Fruit fly (Drosophila melanogaster) whole organism, embryonic: ENCODE results near the gene Cyp303a1.

Experiments
- Atf3 ChIP-seq: fragments of 200-800 bp; sonication (Bioruptor generic); optimal IDR thresholded peaks from 3 replicates; lab custom pipeline; 2016; ENCODE audit warnings: missing biosample characterization, missing genetic modification characterization
- CG10209 ChIP-seq: fragments of 200-800 bp; sonication (Bioruptor generic); optimal IDR thresholded peaks from 3 replicates; lab custom pipeline; 2017; ENCODE audit warnings: missing biosample characterization, mild to moderate bottlenecking, missing genetic modification characterization, missing genetic modification reagents
- CG10267 ChIP-seq: fragments of 200-800 bp; sonication (Bioruptor generic); optimal IDR thresholded peaks from 2 replicates; lab custom pipeline; 2018; ENCODE audit warnings: missing biosample characterization, mild to moderate bottlenecking, missing genetic modification characterization, moderate library complexity
- CG11504 ChIP-seq: fragments of 200-800 bp; sonication (Bioruptor generic); optimal IDR thresholded peaks from 3 replicates; lab custom pipeline; 2019; ENCODE audit warnings: missing biosample characterization, mild to moderate bottlenecking, missing genetic modification characterization, moderate library complexity
- CG13424 ChIP-seq: fragments of 200-800 bp; sonication (Bioruptor generic); optimal IDR thresholded peaks from 2 replicates; lab custom pipeline; 2019; ENCODE audit warnings: missing biosample characterization, mild to moderate bottlenecking, missing genetic modification characterization, moderate library complexity
- CG13775 ChIP-seq: fragments of 200-800 bp; sonication (Bioruptor generic); optimal IDR thresholded peaks from 3 replicates; lab custom pipeline; 2017; ENCODE audit warnings: missing biosample characterization, mild to moderate bottlenecking, missing genetic modification characterization
- CG14667 ChIP-seq: fragments of 200-800 bp; sonication (Bioruptor generic); IDR thresholded peaks from 2 replicates; pipeline ENCODE4 v1.3.6; 2022; ENCODE audit warnings: missing biosample characterization, missing genetic modification characterization
- CG15269 ChIP-seq: fragments of 200-800 bp; sonication (Bioruptor generic); optimal IDR thresholded peaks from 2 replicates; lab custom pipeline; 2018; ENCODE audit warnings: missing biosample characterization, mild to moderate bottlenecking, missing genetic modification characterization, moderate library complexity
- CG16815 ChIP-seq: fragments of 200-800 bp; sonication (Bioruptor generic); optimal IDR thresholded peaks from 3 replicates; lab custom pipeline; 2017; ENCODE audit warnings: missing biosample characterization, mild to moderate bottlenecking, missing genetic modification characterization
- CG1792 ChIP-seq: fragments of 200-800 bp; sonication (Bioruptor generic); optimal IDR thresholded peaks from 2 replicates; lab custom pipeline; 2016; ENCODE audit warnings: missing biosample characterization, missing genetic modification characterization
- CG2120 ChIP-seq: fragments of 200-800 bp; sonication (Bioruptor generic); optimal IDR thresholded peaks from 3 replicates; lab custom pipeline; 2016; ENCODE audit warnings: missing biosample characterization, missing genetic modification characterization
- CG30020 ChIP-seq: fragments of 200-800 bp; optimal IDR thresholded peaks from 2 replicates; lab custom pipeline; 2019; ENCODE audit warnings: missing biosample characterization, mild to moderate bottlenecking, missing genetic modification characterization, moderate library complexity
- CG3065 ChIP-seq: fragments of 200-800 bp; sonication (Bioruptor generic); optimal IDR thresholded peaks from 2 replicates; lab custom pipeline; 2016; ENCODE audit warnings: missing biosample characterization, missing genetic modification characterization
- CG31441 ChIP-seq: fragments of 200-800 bp; sonication (Bioruptor generic); IDR thresholded peaks from 2 replicates; pipeline ENCODE4 v1.3.6; 2022; ENCODE audit warnings: missing biosample characterization, missing genetic modification characterization
- CG3407 ChIP-seq: fragments of 200-800 bp; sonication (Bioruptor generic); optimal IDR thresholded peaks from 2 replicates; lab custom pipeline; 2018; ENCODE audit warnings: missing biosample characterization, mild to moderate bottlenecking, missing genetic modification characterization
- CG6654 ChIP-seq: fragments of 200-800 bp; sonication (Bioruptor generic); optimal IDR thresholded peaks from 2 replicates; lab custom pipeline; 2017; ENCODE audit warnings: missing biosample characterization, mild to moderate bottlenecking, missing genetic modification characterization
- CG6854 ChIP-seq: fragments of 200-800 bp; sonication (Bioruptor generic); optimal IDR thresholded peaks from 3 replicates; lab custom pipeline; 2017; ENCODE audit warnings: missing biosample characterization, mild to moderate bottlenecking, missing genetic modification characterization
- CG7556 ChIP-seq: fragments of 200-800 bp; sonication (Bioruptor generic); optimal IDR thresholded peaks from 2 replicates; lab custom pipeline; 2017; ENCODE audit warnings: missing biosample characterization, mild to moderate bottlenecking, missing genetic modification characterization
- CG7839 ChIP-seq: fragments of 200-800 bp; sonication (Bioruptor generic); optimal IDR thresholded peaks from 3 replicates; lab custom pipeline; 2018; ENCODE audit warnings: missing biosample characterization, mild to moderate bottlenecking, missing genetic modification characterization, moderate library complexity
- Camta ChIP-seq: fragments of 200-800 bp; sonication (Bioruptor generic); optimal IDR thresholded peaks from 2 replicates; lab custom pipeline; 2016; ENCODE audit warnings: missing biosample characterization, missing genetic modification characterization
- Chrac-16 ChIP-seq: fragments of 200-800 bp; sonication (Bioruptor generic); optimal IDR thresholded peaks from 3 replicates; lab custom pipeline; 2016; ENCODE audit warnings: missing biosample characterization, missing genetic modification characterization
- D19B ChIP-seq: fragments of 200-800 bp; sonication (Bioruptor generic); optimal IDR thresholded peaks from 2 replicates; lab custom pipeline; 2017; ENCODE audit warnings: missing biosample characterization, mild to moderate bottlenecking, missing genetic modification characterization
- Deaf1 ChIP-seq: fragments of 200-800 bp; optimal IDR thresholded peaks from 3 replicates; lab custom pipeline; 2019; ENCODE audit warnings: missing biosample characterization, mild to moderate bottlenecking, missing genetic modification characterization, moderate library complexity
- Fer1 ChIP-seq: fragments of 200-800 bp; sonication (Bioruptor generic); optimal IDR thresholded peaks from 2 replicates; lab custom pipeline; 2017; ENCODE audit warnings: missing biosample characterization, mild to moderate bottlenecking, missing genetic modification characterization
- H15 ChIP-seq: fragments of 200-800 bp; sonication (Bioruptor generic); IDR thresholded peaks from 3 replicates; pipeline ENCODE4 v1.3.6; 2022; ENCODE audit warnings: missing biosample characterization, missing genetic modification characterization
- HLH3B ChIP-seq: fragments of 200-800 bp; sonication (Bioruptor generic); IDR thresholded peaks from 2 replicates; pipeline ENCODE4 v1.3.6; 2022; ENCODE audit warnings: missing biosample characterization, missing genetic modification characterization
- Hand ChIP-seq: fragments of 200-800 bp; sonication (Bioruptor generic); optimal IDR thresholded peaks from 2 replicates; lab custom pipeline; 2017; ENCODE audit warnings: mild to moderate bottlenecking, missing biosample characterization, missing genetic modification reagents, missing genetic modification characterization
- Hey ChIP-seq: fragments of 200-800 bp; sonication (Bioruptor generic); optimal IDR thresholded peaks from 3 replicates; lab custom pipeline; 2018; ENCODE audit warnings: missing biosample characterization, mild to moderate bottlenecking, missing genetic modification characterization
- Hr78 ChIP-seq, 2 experiments: fragments of 200-800 bp in 1 of 2; fragments of >200 bp in 1 of 2; sonication (Bioruptor generic) in 1 of 2; optimal IDR thresholded peaks; 2 replicates each; lab custom pipeline; 2017 to 2019; ENCODE audit warnings: missing biosample characterization in 2 of 2, missing genetic modification characterization in 2 of 2, mild to moderate bottlenecking in 1 of 2, moderate library complexity in 1 of 2
- Mad ChIP-seq: fragments of 200-800 bp; sonication (Bioruptor generic); optimal IDR thresholded peaks from 2 replicates; lab custom pipeline; 2016; ENCODE audit warnings: missing biosample characterization, missing genetic modification characterization
- PHDP ChIP-seq: fragments of 200-800 bp; sonication (Bioruptor generic); optimal IDR thresholded peaks from 3 replicates; lab custom pipeline; 2018; ENCODE audit warnings: missing biosample characterization, mild to moderate bottlenecking, missing genetic modification characterization, moderate library complexity
- Ravus ChIP-seq: fragments of 200-800 bp; sonication (Bioruptor generic); IDR thresholded peaks from 2 replicates; pipeline ENCODE4 v1.3.6; 2022; ENCODE audit warnings: missing biosample characterization, missing genetic modification characterization
- Six4 ChIP-seq: fragments of 200-800 bp; sonication (Bioruptor generic); optimal IDR thresholded peaks from 2 replicates; lab custom pipeline; 2016; ENCODE audit warnings: missing biosample characterization, missing genetic modification characterization
- bigmax ChIP-seq: fragments of 200-800 bp; sonication (Bioruptor generic); optimal IDR thresholded peaks from 2 replicates; lab custom pipeline; 2018; ENCODE audit warnings: missing biosample characterization, mild to moderate bottlenecking, missing genetic modification characterization
- cg ChIP-seq: fragments of 200-800 bp; sonication (Bioruptor generic); optimal IDR thresholded peaks from 3 replicates; lab custom pipeline; 2019; ENCODE audit warnings: missing biosample characterization, mild to moderate bottlenecking, missing genetic modification characterization, moderate library complexity
- cwo ChIP-seq: fragments of 200-800 bp; sonication (Bioruptor generic); optimal IDR thresholded peaks from 3 replicates; lab custom pipeline; 2017; ENCODE audit warnings: missing biosample characterization, missing genetic modification characterization, mild to moderate bottlenecking, moderate library complexity, missing genetic modification reagents
- danr ChIP-seq: fragments of 200-800 bp; sonication (Bioruptor generic); IDR thresholded peaks from 2 replicates; pipeline ENCODE4 v1.3.6; 2022; ENCODE audit warnings: missing biosample characterization, missing genetic modification characterization
- dpn ChIP-seq, 2 experiments: fragments of 200-800 bp; sonication (Bioruptor generic); optimal IDR thresholded peaks; 3 replicates each; lab custom pipeline; 2016; ENCODE audit warnings: missing biosample characterization in 2 of 2, missing genetic modification characterization in 2 of 2
- gcm ChIP-seq: fragments of 200-800 bp; sonication (Bioruptor generic); optimal IDR thresholded peaks from 2 replicates; lab custom pipeline; 2019; ENCODE audit warnings: missing biosample characterization, mild to moderate bottlenecking, missing genetic modification characterization, moderate library complexity
- grau ChIP-seq: fragments of 200-800 bp; optimal IDR thresholded peaks from 3 replicates; lab custom pipeline; 2019; ENCODE audit warnings: missing biosample characterization, mild to moderate bottlenecking, missing genetic modification characterization, moderate library complexity
- her ChIP-seq: fragments of 200-800 bp; sonication (Bioruptor generic); optimal IDR thresholded peaks from 2 replicates; lab custom pipeline; 2016; ENCODE audit warnings: missing biosample characterization, missing genetic modification characterization
- jing ChIP-seq: fragments of 200-800 bp; sonication (Bioruptor generic); optimal IDR thresholded peaks from 2 replicates; lab custom pipeline; 2018; ENCODE audit warnings: missing biosample characterization, mild to moderate bottlenecking, missing genetic modification characterization
- lov ChIP-seq, 2 experiments: fragments of 200-800 bp in 1 of 2; fragments of >200 bp in 1 of 2; sonication (Bioruptor generic) in 1 of 2; IDR thresholded peaks in 1 of 2; optimal IDR thresholded peaks in 1 of 2; 2 replicates in 1 of 2; 3 replicates in 1 of 2; pipeline versions ENCODE4 v1.3.6 to Lab custom; 2017 to 2022; ENCODE audit warnings: missing biosample characterization in 1 of 2, missing genetic modification characterization in 1 of 2
- pb ChIP-seq: fragments of 200-800 bp; sonication (Bioruptor generic); optimal IDR thresholded peaks from 3 replicates; lab custom pipeline; 2016; ENCODE audit warnings: missing biosample characterization, missing genetic modification characterization
- slbo ChIP-seq: fragments of 200-800 bp; sonication (Bioruptor generic); IDR thresholded peaks from 2 replicates; pipeline ENCODE4 v1.3.6; 2022; ENCODE audit warnings: missing biosample characterization, missing genetic modification characterization
- tin ChIP-seq: fragments of 200-800 bp; sonication (Bioruptor generic); optimal IDR thresholded peaks from 3 replicates; lab custom pipeline; 2016; ENCODE audit warnings: missing biosample characterization, missing genetic modification characterization
- tio ChIP-seq: fragments of 200-800 bp; sonication (Bioruptor generic); optimal IDR thresholded peaks from 2 replicates; lab custom pipeline; 2017; ENCODE audit warnings: missing biosample characterization, missing genetic modification characterization, inconsistent platforms
- unc-4 ChIP-seq: fragments of 200-800 bp; sonication (Bioruptor generic); IDR thresholded peaks from 2 replicates; pipeline ENCODE4 v1.3.6; 2022; ENCODE audit warnings: missing biosample characterization, missing genetic modification characterization; ENCODE audit not compliant: partially characterized antibody
- zfh1 ChIP-seq: fragments of 200-800 bp; sonication (Bioruptor generic); IDR thresholded peaks from 3 replicates; pipeline ENCODE4 v1.3.6; 2022; ENCODE audit warnings: missing biosample characterization, missing genetic modification characterization

Cyp303a1 gene

dm6 chr2L:16286360-16287005, 7.5 kb upstream of the Cyp303a1 start (continued):
- TF ChIP-seq cg (GFP tag; lab: Kevin White, UChicago) (peak; percentile 88), CG3065 (GFP tag; lab: Kevin White, UChicago) (peak; percentile 64), CG16815 (GFP tag; lab: Kevin White, UChicago) (peak; percentile 79), Hr78 (GFP tag; optimal IDR thresholded peaks at IDR 0.05; lab: Kevin White, UChicago) (peak in 1 of 2 experiments; percentile 37), Hey (peak; percentile 18), CG10267 (tag; lab: Kevin White, UChicago) (peak; percentile 68), CG1792 (GFP tag; lab: Kevin White, UChicago) (peak; percentile 74), Fer1 (GFP tag; lab: Kevin White, UChicago) (peak; percentile 86), Ravus (GFP tag; lab: Robert Waterston, UW) (no peak), tin (GFP tag; lab: Kevin White, UChicago) (peak; percentile 51), Mad (GFP tag; lab: Kevin White, UChicago) (peak; percentile 79), tio (GFP tag; lab: Kevin White, UChicago) (peak; percentile 68), CG7556 (GFP tag; lab: Kevin White, UChicago) (peak; percentile 81), slbo (GFP tag; lab: Robert Waterston, UW) (no peak), unc-4 (GFP tag; lab: Robert Waterston, UW) (no peak), lov (optimal IDR thresholded peaks at IDR 0.05; lab: Kevin White, UChicago) (no peak), lov (GFP tag; IDR thresholded peaks at IDR 0.05; lab: Robert Waterston, UW) (no peak), Six4 (GFP tag; lab: Kevin White, UChicago) (peak; percentile 63), HLH3B (GFP tag; lab: Robert Waterston, UW) (no peak), CG14667 (GFP tag; lab: Robert Waterston, UW) (no peak), Chrac-16 (GFP tag; lab: Kevin White, UChicago) (peak; percentile 82), CG15269 (peak; percentile 83), CG13775 (GFP tag; lab: Kevin White, UChicago) (peak; percentile 85), CG7839 (tag; lab: Kevin White, UChicago) (peak; percentile 87), PHDP (tag; lab: Kevin White, UChicago) (peak; percentile 88), cwo (GFP tag; lab: Kevin White, UChicago) (peak; percentile 86), CG13424 (tag; lab: Kevin White, UChicago) (peak; percentile 82), pb (GFP tag; lab: Kevin White, UChicago) (peak; percentile 83), Camta (GFP tag; lab: Kevin White, UChicago) (peak; percentile 79), CG30020 (tag; lab: Kevin White, UChicago) (peak; percentile 32), Deaf1 (peak; percentile 67), Atf3 (GFP tag; lab: Kevin White, UChicago) (peak; percentile 85), zfh1 (GFP tag; lab: Robert Waterston, UW) (no peak), danr (GFP tag; lab: Robert Waterston, UW) (no peak), CG10209 (GFP tag; lab: Kevin White, UChicago) (peak; percentile 88), CG2120 (peak; percentile 94), jing (peak; percentile 38), D19B (peak; percentile 82), CG3407 (GFP tag; lab: Kevin White, UChicago) (peak; percentile 70), gcm (GFP tag; lab: Kevin White, UChicago) (peak; percentile 78), CG31441 (no peak), H15 (GFP tag; lab: Robert Waterston, UW) (no peak), CG6854 (GFP tag; lab: Kevin White, UChicago) (peak; percentile 64), her (peak; percentile 74), grau (peak; percentile 88), dpn (GFP tag; optimal IDR thresholded peaks at IDR 0.05; lab: Kevin White, UChicago) (peak; percentile 79 to 88), bigmax (GFP tag; lab: Kevin White, UChicago) (no peak), CG11504 (tag; lab: Kevin White, UChicago) (peak; percentile 87), CG6654 (GFP tag; lab: Kevin White, UChicago) (peak; percentile 72), Hand (peak; percentile 63)
